Fruit fly (Drosophila melanogaster): Measurements from ENCODE around the gene CG14820.

DNA sequence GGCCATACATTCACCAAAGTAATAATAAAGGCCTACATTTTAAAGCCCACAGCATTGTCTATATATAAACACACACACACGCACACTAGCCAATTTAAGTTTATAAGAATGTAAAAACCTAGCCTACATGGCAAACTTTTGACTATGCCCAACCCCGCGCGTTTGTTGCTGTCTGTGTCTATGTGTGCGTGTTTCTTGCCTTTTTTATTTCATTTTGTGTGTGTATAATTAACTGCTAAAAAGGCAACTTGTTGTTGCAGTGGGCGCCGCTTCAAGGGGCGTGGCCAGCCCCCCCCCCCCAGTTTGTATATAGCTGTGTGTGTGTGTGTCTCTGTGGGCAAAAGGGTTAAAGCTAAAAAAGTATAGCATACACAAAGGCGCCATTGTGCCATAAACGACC, 12.6 kb downstream of the CG14820 start:
- no peak for TF ChIP-seq cnc (optimal IDR thresholded peaks at IDR 0.05)
- TF ChIP-seq Hr96 (GFP tag; optimal IDR thresholded peaks at IDR 0.05) = no peak
